Fruit fly (Drosophila melanogaster): Measurements from ENCODE around the gene Bre1.

Bre1 gene

dm6 chr3L:5828684-5829083, 34.7 kb upstream of the Bre1 start (continued):
- peak; percentile 31 for TF ChIP-seq PHDP (tag; optimal IDR thresholded peaks at IDR 0.05)
- TF ChIP-seq CG14860 (GFP tag; IDR thresholded peaks at IDR 0.05; ENCODE audit: partially characterized antibody): no peak
- no peak for TF ChIP-seq GATAe (GFP tag; conservative IDR thresholded peaks at IDR 0.05)
- TF ChIP-seq Atf6 (GFP tag; IDR thresholded peaks at IDR 0.05): no peak
- TF ChIP-seq Antp (GFP tag; optimal IDR thresholded peaks at IDR 0.05): no peak
- TF ChIP-seq seq (GFP tag; IDR thresholded peaks at IDR 0.05): 0 out of 2 replicates have a peak, but pooled peaks have one; percentile 14
- no peak for TF ChIP-seq fd102C (GFP tag; optimal IDR thresholded peaks at IDR 0.05)
- TF ChIP-seq wor (GFP tag; IDR thresholded peaks at IDR 0.05): no peak
- TF ChIP-seq ind (GFP tag; optimal IDR thresholded peaks at IDR 0.05): peak; percentile 3
- TF ChIP-seq danr (GFP tag; IDR thresholded peaks at IDR 0.05): no peak
- TF ChIP-seq Adf1 (GFP tag; IDR thresholded peaks at IDR 0.05): no peak
- no peak for TF ChIP-seq CG2889 (GFP tag; IDR thresholded peaks at IDR 0.05)
- peak; percentile 1 for TF ChIP-seq Hr3 (GFP tag; optimal IDR thresholded peaks at IDR 0.05)
- no peak for TF ChIP-seq CkIIα-i1 (GFP tag; IDR thresholded peaks at IDR 0.05)
- peak; percentile 24 for TF ChIP-seq CG2712 (tag; optimal IDR thresholded peaks at IDR 0.05)
- TF ChIP-seq BtbVII (GFP tag; optimal IDR thresholded peaks at IDR 0.05): no peak
- no peak for TF ChIP-seq emc (GFP tag; optimal IDR thresholded peaks at IDR 0.05)
- no peak for TF ChIP-seq crc (GFP tag; optimal IDR thresholded peaks at IDR 0.05)
- TF ChIP-seq CG6765 (GFP tag; optimal IDR thresholded peaks at IDR 0.05): no peak
- TF ChIP-seq da (GFP tag; optimal IDR thresholded peaks at IDR 0.05): no peak
- no peak for TF ChIP-seq CG10321 (GFP tag; IDR thresholded peaks at IDR 0.05)
- TF ChIP-seq lmd (GFP tag; IDR thresholded peaks at IDR 0.05): peak; percentile 39; the same call in 1 of the 2 replicates
- peak; percentile 57 for TF ChIP-seq Sox102F (GFP tag; optimal IDR thresholded peaks at IDR 0.05)
- 0 out of 2 replicates have a peak, but pooled peaks have one; percentile 7 for TF ChIP-seq gsb (GFP tag; IDR thresholded peaks at IDR 0.05)
- no peak for TF ChIP-seq toy (GFP tag; IDR thresholded peaks at IDR 0.05)
- no peak for TF ChIP-seq sna (GFP tag; IDR thresholded peaks at IDR 0.05; ENCODE audit: partially characterized antibody)
- TF ChIP-seq fu2 (GFP tag; optimal IDR thresholded peaks at IDR 0.05): no peak
- no peak for TF ChIP-seq Scr (GFP tag; IDR thresholded peaks at IDR 0.05; ENCODE audit: partially characterized antibody)
- no peak for TF ChIP-seq CG7786 (GFP tag; optimal IDR thresholded peaks at IDR 0.05)
- no peak for TF ChIP-seq gce (GFP tag; IDR thresholded peaks at IDR 0.05)
- TF ChIP-seq CG6791 (GFP tag; IDR thresholded peaks at IDR 0.05; ENCODE audit: partially characterized antibody): no peak
- TF ChIP-seq CG16813 (GFP tag; IDR thresholded peaks at IDR 0.05; ENCODE audit: partially characterized antibody): no peak
- TF ChIP-seq CG6254 (GFP tag; optimal IDR thresholded peaks at IDR 0.05): peak; percentile 10
- TF ChIP-seq CG3065 (GFP tag; optimal IDR thresholded peaks at IDR 0.05): no peak
- TF ChIP-seq CG11456 (GFP tag; IDR thresholded peaks at IDR 0.05): no peak
- peak; percentile 10 for TF ChIP-seq trem (tag; optimal IDR thresholded peaks at IDR 0.05)
- no peak for TF ChIP-seq ap (GFP tag; IDR thresholded peaks at IDR 0.05)
- TF ChIP-seq CG18262 (tag; optimal IDR thresholded peaks at IDR 0.05): peak; percentile 57
- no peak for TF ChIP-seq CG17186 (GFP tag; optimal IDR thresholded peaks at IDR 0.05)
- peak; percentile 59 for TF ChIP-seq nmo (GFP tag; optimal IDR thresholded peaks at IDR 0.05)
- no peak for TF ChIP-seq CG1602 (GFP tag; optimal IDR thresholded peaks at IDR 0.05)
- TF ChIP-seq caup (GFP tag; optimal IDR thresholded peaks at IDR 0.05; ENCODE audit: severe bottlenecking): no peak
- no peak for TF ChIP-seq Dref (GFP tag; IDR thresholded peaks at IDR 0.05)
- peak; percentile 22 for TF ChIP-seq fd96Cb (tag; optimal IDR thresholded peaks at IDR 0.05)
- TF ChIP-seq CG30403 (GFP tag; optimal IDR thresholded peaks at IDR 0.05): peak; percentile 48
- no peak for TF ChIP-seq otp (GFP tag; IDR thresholded peaks at IDR 0.05)
- TF ChIP-seq CG9609 (GFP tag; optimal IDR thresholded peaks at IDR 0.05): no peak
- TF ChIP-seq CG10431 (GFP tag; optimal IDR thresholded peaks at IDR 0.05): no peak
- TF ChIP-seq jumu (GFP tag; optimal IDR thresholded peaks at IDR 0.05): no peak
- no peak for TF ChIP-seq luna (GFP tag; optimal IDR thresholded peaks at IDR 0.05)
- no peak for TF ChIP-seq Gsc (GFP tag; IDR thresholded peaks at IDR 0.05)
- TF ChIP-seq CG42726 (GFP tag; IDR thresholded peaks at IDR 0.05; ENCODE audit: partially characterized antibody): no peak

Measured in whole organism, embryonic.